Worm (Caenorhabditis elegans) whole organism, young adult: ENCODE results near the gene C16D9.9.

Experiments
- B0019.2 ChIP-seq: fragments of 200-800 bp; sonication (Bioruptor generic); conservative IDR thresholded peaks from 2 replicates; pipeline ENCODE4 v1.3.6; 2022; ENCODE audit warnings: missing genetic modification reagents, missing genetic modification characterization, missing compliant biosample characterization
- C06A6.2 ChIP-seq: fragments of 200-800 bp; sonication (Bioruptor generic); conservative IDR thresholded peaks from 2 replicates; pipeline ENCODE4 v1.3.6; 2022; ENCODE audit warnings: missing genetic modification characterization, missing compliant biosample characterization
- C17E4.6 ChIP-seq: fragments of 200-800 bp; sonication (Bioruptor generic); IDR thresholded peaks from 2 replicates; pipeline ENCODE4 v1.3.6; 2022; ENCODE audit warnings: missing genetic modification reagents, missing genetic modification characterization, missing compliant biosample characterization
- D2030.7 ChIP-seq: fragments of 200-800 bp; sonication (Bioruptor generic); IDR thresholded peaks from 2 replicates; pipeline ENCODE4 v1.3.6; 2022; ENCODE audit warnings: missing genetic modification reagents, missing genetic modification characterization, missing compliant biosample characterization
- F37B4.10 ChIP-seq: fragments of 200-800 bp; sonication (Bioruptor generic); IDR thresholded peaks from 2 replicates; pipeline ENCODE4 v1.3.6; 2022; ENCODE audit warnings: missing genetic modification characterization, missing compliant biosample characterization
- F52B5.7 ChIP-seq: sonication (generic microtip); optimal IDR thresholded peaks from 2 replicates; lab custom pipeline; 2016; ENCODE audit warnings: mild to moderate bottlenecking, missing genetic modification characterization, missing compliant biosample characterization
- F55B11.4 ChIP-seq: sonication (generic microtip); optimal IDR thresholded peaks from 2 replicates; lab custom pipeline; 2016; ENCODE audit warnings: missing compliant biosample characterization, missing genetic modification characterization, borderline replicate concordance; ENCODE audit not compliant: insufficient read depth
- F57A8.1 ChIP-seq: fragments of 200-800 bp; sonication (Bioruptor generic); optimal IDR thresholded peaks from 2 replicates; lab custom pipeline; 2018; ENCODE audit warnings: mild to moderate bottlenecking, missing genetic modification characterization, moderate library complexity, missing compliant biosample characterization
- K11D2.4 ChIP-seq: fragments of 200-800 bp; sonication (Bioruptor generic); IDR thresholded peaks from 2 replicates; pipeline ENCODE4 v1.3.6; 2022; ENCODE audit warnings: missing genetic modification reagents, missing genetic modification characterization, missing compliant biosample characterization
- Y53G8AR.9 ChIP-seq: fragments of 200-800 bp; sonication (Bioruptor generic); conservative IDR thresholded peaks from 2 replicates; pipeline ENCODE4 v1.3.6; 2022; ENCODE audit warnings: missing genetic modification reagents, missing genetic modification characterization, missing compliant biosample characterization
- Y56A3A.18 ChIP-seq: fragments of 200-800 bp; sonication (Bioruptor generic); IDR thresholded peaks from 2 replicates; pipeline ENCODE4 v1.3.6; 2022; ENCODE audit warnings: missing genetic modification reagents, missing genetic modification characterization, missing compliant biosample characterization
- Y79H2A.3 ChIP-seq: fragments of 200-800 bp; sonication (Bioruptor generic); conservative IDR thresholded peaks from 2 replicates; pipeline ENCODE4 v1.3.6; 2022; ENCODE audit warnings: missing genetic modification reagents, missing genetic modification characterization, missing compliant biosample characterization
- ZK185.1 ChIP-seq: sonication (generic microtip); optimal IDR thresholded peaks from 2 replicates; lab custom pipeline; 2016; ENCODE audit warnings: mild to moderate bottlenecking, missing genetic modification characterization, missing compliant biosample characterization; ENCODE audit not compliant: poor library complexity, severe bottlenecking
- akir-1 ChIP-seq: fragments of 200-800 bp; sonication (Bioruptor generic); optimal IDR thresholded peaks from 2 replicates; lab custom pipeline; 2018; ENCODE audit warnings: mild to moderate bottlenecking, missing genetic modification characterization, moderate library complexity, missing compliant biosample characterization
- aptf-2 ChIP-seq: fragments of 200-800 bp; sonication (Bioruptor generic); conservative IDR thresholded peaks from 2 replicates; pipeline ENCODE4 v1.3.6; 2022; ENCODE audit warnings: missing genetic modification reagents, missing genetic modification characterization, missing compliant biosample characterization
- attf-6 ChIP-seq: fragments of 200-800 bp; sonication (Bioruptor generic); IDR thresholded peaks from 2 replicates; pipeline ENCODE4 v1.3.6; 2022; ENCODE audit warnings: missing genetic modification reagents, missing genetic modification characterization, missing compliant biosample characterization
- bed-1 ChIP-seq: fragments of 200-800 bp; sonication (Bioruptor generic); IDR thresholded peaks from 2 replicates; pipeline ENCODE4 v1.3.6; 2022; ENCODE audit warnings: missing genetic modification reagents, missing genetic modification characterization, missing compliant biosample characterization
- ceh-27 ChIP-seq: fragments of 200-800 bp; sonication (Bioruptor generic); optimal IDR thresholded peaks from 2 replicates; lab custom pipeline; 2018; ENCODE audit warnings: mild to moderate bottlenecking, missing genetic modification characterization, moderate library complexity, missing compliant biosample characterization
- ceh-58 ChIP-seq: fragments of 200-800 bp; sonication (Bioruptor generic); IDR thresholded peaks from 2 replicates; pipeline ENCODE4 v1.3.6; 2022; ENCODE audit warnings: missing genetic modification characterization, missing compliant biosample characterization
- ceh-79 ChIP-seq: sonication (generic microtip); optimal IDR thresholded peaks from 2 replicates; lab custom pipeline; 2017; ENCODE audit warnings: mild to moderate bottlenecking, missing genetic modification characterization, missing compliant biosample characterization
- dpl-1 ChIP-seq: fragments of 150-350 bp; optimal IDR thresholded peaks from 2 replicates; lab custom pipeline; 2014; ENCODE audit warnings: missing biosample characterization, missing genetic modification reagents, missing genetic modification characterization
- gei-17 ChIP-seq: fragments of 200-800 bp; sonication (Bioruptor generic); optimal IDR thresholded peaks from 2 replicates; lab custom pipeline; 2018; ENCODE audit warnings: mild to moderate bottlenecking, missing genetic modification characterization, missing compliant biosample characterization
- hlh-26 ChIP-seq: fragments of 200-800 bp; sonication (Bioruptor generic); conservative IDR thresholded peaks from 2 replicates; pipeline ENCODE4 v1.3.6; 2022; ENCODE audit warnings: missing genetic modification reagents, missing genetic modification characterization, missing compliant biosample characterization
- hmg-1.2 ChIP-seq: fragments of 200-800 bp; sonication (Bioruptor generic); IDR thresholded peaks from 2 replicates; pipeline ENCODE4 v1.3.6; 2022; ENCODE audit warnings: missing genetic modification reagents, missing genetic modification characterization, missing compliant biosample characterization
- lin-35 ChIP-seq, 3 experiments: fragments of 150-350 bp in 2 of 3; sonication (generic microtip) in 1 of 3; optimal IDR thresholded peaks; 2 replicates each; lab custom pipeline; 2014 to 2018; ENCODE audit warnings: missing biosample characterization in 3 of 3, missing genetic modification characterization in 3 of 3, missing genetic modification reagents in 3 of 3
- lin-54 ChIP-seq: fragments of 200-800 bp; sonication (Bioruptor generic); optimal IDR thresholded peaks from 2 replicates; lab custom pipeline; 2018; ENCODE audit warnings: mild to moderate bottlenecking, missing genetic modification characterization, missing compliant biosample characterization
- lir-1 ChIP-seq: fragments of 200-800 bp; sonication (Bioruptor generic); conservative IDR thresholded peaks from 2 replicates; pipeline ENCODE4 v1.3.6; 2022; ENCODE audit warnings: missing genetic modification reagents, missing genetic modification characterization, missing compliant biosample characterization
- lsl-1 ChIP-seq: fragments of 200-800 bp; sonication (Bioruptor generic); optimal IDR thresholded peaks from 2 replicates; lab custom pipeline; 2018; ENCODE audit warnings: mild to moderate bottlenecking, missing genetic modification characterization, moderate library complexity, missing compliant biosample characterization
- madf-3 ChIP-seq: fragments of 200-800 bp; sonication (Bioruptor generic); IDR thresholded peaks from 2 replicates; pipeline ENCODE4 v1.3.6; 2022; ENCODE audit warnings: missing genetic modification reagents, missing genetic modification characterization, missing compliant biosample characterization
- madf-6 ChIP-seq: fragments of 200-800 bp; sonication (Bioruptor generic); IDR thresholded peaks from 2 replicates; pipeline ENCODE4 v1.3.6; 2022; ENCODE audit warnings: missing genetic modification reagents, missing genetic modification characterization, missing compliant biosample characterization
- mel-28 ChIP-seq: sonication (generic microtip); optimal IDR thresholded peaks from 2 replicates; lab custom pipeline; 2016; ENCODE audit warnings: borderline replicate concordance, mild to moderate bottlenecking, missing genetic modification characterization, missing compliant biosample characterization
- mxl-1 ChIP-seq: sonication (generic microtip); optimal IDR thresholded peaks from 2 replicates; lab custom pipeline; 2016; ENCODE audit warnings: missing genetic modification characterization, missing compliant biosample characterization
- nfya-1 ChIP-seq: sonication (generic microtip); optimal IDR thresholded peaks from 2 replicates; lab custom pipeline; 2017; ENCODE audit warnings: antibody characterized with exemption, missing compliant biosample characterization, missing genetic modification characterization, borderline replicate concordance; ENCODE audit not compliant: insufficient read depth
- nhr-120 ChIP-seq: fragments of 200-800 bp; sonication (Bioruptor generic); IDR thresholded peaks from 2 replicates; pipeline ENCODE4 v1.3.6; 2022; ENCODE audit warnings: missing genetic modification characterization, missing compliant biosample characterization
- nhr-179 ChIP-seq: sonication (generic microtip); optimal IDR thresholded peaks from 2 replicates; lab custom pipeline; 2016; ENCODE audit warnings: mild to moderate bottlenecking, missing genetic modification characterization, missing compliant biosample characterization
- nhr-80 ChIP-seq: sonication (generic microtip); optimal IDR thresholded peaks from 2 replicates; lab custom pipeline; 2016; ENCODE audit warnings: missing genetic modification characterization, missing compliant biosample characterization
- snpc-1.1 ChIP-seq: sonication (generic microtip); optimal IDR thresholded peaks from 2 replicates; lab custom pipeline; 2017; ENCODE audit warnings: missing genetic modification characterization, mild to moderate bottlenecking, missing compliant biosample characterization, antibody characterized with exemption, moderate library complexity, missing genotype, missing genetic modification reagents; ENCODE audit not compliant: insufficient read depth
- snpc-3.4 ChIP-seq: sonication (generic microtip); optimal IDR thresholded peaks from 2 replicates; lab custom pipeline; 2017; ENCODE audit warnings: missing genetic modification characterization, mild to moderate bottlenecking, missing compliant biosample characterization, antibody characterized with exemption, moderate library complexity, missing genotype, missing genetic modification reagents
- somi-1 ChIP-seq: fragments of 200-800 bp; sonication (Bioruptor generic); optimal IDR thresholded peaks from 2 replicates; lab custom pipeline; 2018; ENCODE audit warnings: mild to moderate bottlenecking, missing genetic modification characterization, missing compliant biosample characterization
- tlf-1 ChIP-seq: fragments of 200-800 bp; sonication (Bioruptor generic); optimal IDR thresholded peaks from 2 replicates; lab custom pipeline; 2018; ENCODE audit warnings: mild to moderate bottlenecking, missing genetic modification characterization, missing compliant biosample characterization
- unc-62 ChIP-seq: fragments of 150-350 bp; optimal IDR thresholded peaks from 2 replicates; lab custom pipeline; 2014; ENCODE audit warnings: missing biosample characterization, missing genetic modification reagents, missing genetic modification characterization
- xnd-1 ChIP-seq: sonication (generic microtip); optimal IDR thresholded peaks from 2 replicates; lab custom pipeline; 2016; ENCODE audit warnings: missing genotype, missing genetic modification reagents, missing genetic modification characterization, missing compliant biosample characterization
- zfh-2 ChIP-seq: fragments of 200-800 bp; sonication (Bioruptor generic); conservative IDR thresholded peaks from 2 replicates; pipeline ENCODE4 v1.3.6; 2022; ENCODE audit warnings: missing genetic modification reagents, missing genetic modification characterization, missing compliant biosample characterization
- zim-3 ChIP-seq: sonication (generic microtip); optimal IDR thresholded peaks from 2 replicates; lab custom pipeline; 2017; ENCODE audit warnings: mild to moderate bottlenecking, missing genetic modification characterization, moderate library complexity, missing compliant biosample characterization
- ztf-18 ChIP-seq: sonication (generic microtip); optimal IDR thresholded peaks from 2 replicates; lab custom pipeline; 2016; ENCODE audit warnings: missing genotype, mild to moderate bottlenecking, missing genetic modification characterization, missing compliant biosample characterization
- ztf-22 ChIP-seq: fragments of 200-800 bp; sonication (Bioruptor generic); optimal IDR thresholded peaks from 2 replicates; lab custom pipeline; 2018; ENCODE audit warnings: mild to moderate bottlenecking, missing genetic modification characterization, moderate library complexity, missing compliant biosample characterization
- ztf-26 ChIP-seq: sonication (generic microtip); optimal IDR thresholded peaks from 2 replicates; lab custom pipeline; 2017; ENCODE audit warnings: missing genetic modification characterization, missing compliant biosample characterization

C16D9.9 gene

ce11 chrV:8228712-8229119, 35.3 kb upstream of the C16D9.9 start (continued):
- TF ChIP-seq somi-1 = peak; percentile 80
- TF ChIP-seq B0019.2 (GFP tag; lab: Robert Waterston, UW) = peak; percentile 69
- TF ChIP-seq snpc-1.1 (tag; lab: Kevin White, UChicago) = peak; percentile 99
- peak; percentile 94 for TF ChIP-seq Y56A3A.18
- TF ChIP-seq aptf-2 (GFP tag; lab: Robert Waterston, UW) = 0 out of 2 replicates have a peak, but pooled peaks have one; percentile 53
- peak; percentile 86 for TF ChIP-seq lin-54 (GFP tag; lab: Kevin White, UChicago)
- peak; percentile 66 for TF ChIP-seq ceh-27 (GFP tag; lab: Kevin White, UChicago)
- peak; percentile 37; the same call in 1 of the 2 replicates for TF ChIP-seq K11D2.4 (GFP tag; lab: Robert Waterston, UW)
- TF ChIP-seq nhr-179 = no peak
- TF ChIP-seq dpl-1 (GFP tag; lab: Kevin White, UChicago) = peak; percentile 40
- TF ChIP-seq madf-3 (GFP tag; lab: Robert Waterston, UW) = peak; percentile 74
- TF ChIP-seq zim-3 (tag; lab: Kevin White, UChicago) = peak; percentile 1
- TF ChIP-seq xnd-1 (tag; lab: Kevin White, UChicago) = peak; percentile 66
- no peak for TF ChIP-seq F57A8.1 (GFP tag; lab: Kevin White, UChicago)
- TF ChIP-seq snpc-3.4 = peak; percentile 99
- TF ChIP-seq D2030.7 (GFP tag; lab: Robert Waterston, UW) = peak; percentile 98
- TF ChIP-seq nfya-1 (tag; lab: Kevin White, UChicago) = no peak
- TF ChIP-seq ztf-26 = peak; percentile 25
- no peak for TF ChIP-seq ceh-79 (tag; lab: Kevin White, UChicago)
- no peak for TF ChIP-seq F37B4.10 (GFP tag; lab: Robert Waterston, UW)
- peak; percentile 99 for TF ChIP-seq hmg-1.2 (GFP tag; lab: Robert Waterston, UW)
- peak; percentile 83 for TF ChIP-seq C17E4.6 (GFP tag; lab: Robert Waterston, UW)
- TF ChIP-seq nhr-120 (GFP tag; lab: Robert Waterston, UW) = no peak
- no peak for TF ChIP-seq hlh-26
- peak; percentile 74 for TF ChIP-seq mel-28 (tag; lab: Kevin White, UChicago)
- no peak for TF ChIP-seq F52B5.7 (tag; lab: Kevin White, UChicago)
- no peak for TF ChIP-seq unc-62 (GFP tag; lab: Kevin White, UChicago)
- TF ChIP-seq attf-6 (GFP tag; lab: Robert Waterston, UW) = peak; percentile 94
- peak; percentile 70; the same call in 1 of the 2 replicates for TF ChIP-seq lir-1 (GFP tag; lab: Robert Waterston, UW)
- peak; percentile 75 for TF ChIP-seq zfh-2 (GFP tag; lab: Robert Waterston, UW)

- TF ChIP-seq ztf-22 (GFP tag; lab: Kevin White, UChicago) (no peak), tlf-1 (GFP tag; lab: Kevin White, UChicago) (no peak), F55B11.4 (tag; lab: Kevin White, UChicago) (no peak), lsl-1 (GFP tag; lab: Kevin White, UChicago) (peak; percentile 0), zfh-2 (GFP tag; lab: Robert Waterston, UW) (no peak), ztf-26 (no peak), lir-1 (GFP tag; lab: Robert Waterston, UW) (no peak), K11D2.4 (GFP tag; lab: Robert Waterston, UW) (no peak), ceh-58 (GFP tag; lab: Robert Waterston, UW) (no peak), hmg-1.2 (GFP tag; lab: Robert Waterston, UW) (peak; percentile 50; the same call in 1 of the 2 replicates), Y53G8AR.9 (GFP tag; lab: Robert Waterston, UW) (no peak), ZK185.1 (peak; percentile 65), F37B4.10 (GFP tag; lab: Robert Waterston, UW) (no peak), madf-6 (GFP tag; lab: Robert Waterston, UW) (peak; percentile 53; the same call in 1 of the 2 replicates), gei-17 (GFP tag; lab: Kevin White, UChicago) (no peak), Y79H2A.3 (no peak), mxl-1 (tag; lab: Kevin White, UChicago) (no peak), xnd-1 (tag; lab: Kevin White, UChicago) (no peak), C06A6.2 (no peak), nhr-80 (tag; lab: Kevin White, UChicago) (no peak), lin-35 (GFP tag; optimal IDR thresholded peaks at IDR 0.05; lab: Kevin White, UChicago) (no peak), bed-1 (no peak), ztf-18 (peak; percentile 26), akir-1 (no peak)
Measured at ce11 chrV:8230056-8230455, 34.0 kb upstream of the C16D9.9 start.
